Fruit fly (Drosophila melanogaster) whole organism, embryonic: ENCODE measurements around the gene Dph5.

Experiments
- Adf1 ChIP-seq: fragments of 200-800 bp; sonication (Bioruptor generic); IDR thresholded peaks from 2 replicates; pipeline ENCODE4 v1.3.6; 2022; ENCODE audit warnings: missing biosample characterization, missing genetic modification characterization
- Bgb ChIP-seq: fragments of 200-800 bp; sonication (Bioruptor generic); IDR thresholded peaks from 2 replicates; pipeline ENCODE4 v1.3.6; 2022; ENCODE audit warnings: missing biosample characterization, missing genetic modification characterization; ENCODE audit not compliant: partially characterized antibody
- CG11093 ChIP-seq: fragments of 200-800 bp; sonication (Bioruptor generic); IDR thresholded peaks from 3 replicates; pipeline ENCODE4 v1.3.6; 2022; ENCODE audit warnings: missing biosample characterization, missing genetic modification characterization
- CG12744 ChIP-seq: fragments of 200-800 bp; sonication (Bioruptor generic); optimal IDR thresholded peaks from 2 replicates; lab custom pipeline; 2016; ENCODE audit warnings: missing biosample characterization, missing genetic modification characterization
- CG12769 ChIP-seq: fragments of 200-800 bp; sonication (Bioruptor generic); optimal IDR thresholded peaks from 2 replicates; lab custom pipeline; 2019; ENCODE audit warnings: missing biosample characterization, mild to moderate bottlenecking, missing genetic modification characterization, moderate library complexity
- CG13894 ChIP-seq: fragments of 200-800 bp; sonication (Bioruptor generic); optimal IDR thresholded peaks from 3 replicates; lab custom pipeline; 2018; ENCODE audit warnings: missing biosample characterization, mild to moderate bottlenecking, missing genetic modification characterization, moderate library complexity
- CG15269 ChIP-seq: fragments of 200-800 bp; sonication (Bioruptor generic); optimal IDR thresholded peaks from 2 replicates; lab custom pipeline; 2018; ENCODE audit warnings: missing biosample characterization, mild to moderate bottlenecking, missing genetic modification characterization, moderate library complexity
- CG18476 ChIP-seq: fragments of 200-800 bp; sonication (Bioruptor generic); optimal IDR thresholded peaks from 2 replicates; lab custom pipeline; 2016; ENCODE audit warnings: missing biosample characterization, mild to moderate bottlenecking, missing genetic modification characterization
- CG30403 ChIP-seq: fragments of 200-800 bp; sonication (Bioruptor generic); optimal IDR thresholded peaks from 3 replicates; lab custom pipeline; 2016; ENCODE audit warnings: missing biosample characterization, missing genetic modification characterization
- CG3407 ChIP-seq: fragments of 200-800 bp; sonication (Bioruptor generic); optimal IDR thresholded peaks from 2 replicates; lab custom pipeline; 2018; ENCODE audit warnings: missing biosample characterization, mild to moderate bottlenecking, missing genetic modification characterization
- CG34224 ChIP-seq: fragments of 200-800 bp; sonication (Bioruptor generic); IDR thresholded peaks from 3 replicates; pipeline ENCODE4 v1.3.6; 2022; ENCODE audit warnings: missing biosample characterization, missing genetic modification characterization; ENCODE audit not compliant: partially characterized antibody
- CG5245 ChIP-seq: fragments of 200-800 bp; sonication (Bioruptor generic); optimal IDR thresholded peaks from 3 replicates; lab custom pipeline; 2016; ENCODE audit warnings: missing biosample characterization, missing genetic modification characterization
- Eip74EF ChIP-seq, 2 experiments: fragments of 200-800 bp in 1 of 2; fragments of >200 bp in 1 of 2; sonication (Bioruptor generic) in 1 of 2; optimal IDR thresholded peaks; 2 replicates each; lab custom pipeline; 2017 to 2019; ENCODE audit warnings: missing biosample characterization in 2 of 2, missing genetic modification characterization in 2 of 2, mild to moderate bottlenecking in 1 of 2, moderate library complexity in 1 of 2
- Fer3 ChIP-seq: fragments of 200-800 bp; sonication (Bioruptor generic); optimal IDR thresholded peaks from 2 replicates; lab custom pipeline; 2018; ENCODE audit warnings: missing biosample characterization, mild to moderate bottlenecking, missing genetic modification characterization, moderate library complexity
- HLH3B ChIP-seq: fragments of 200-800 bp; sonication (Bioruptor generic); IDR thresholded peaks from 2 replicates; pipeline ENCODE4 v1.3.6; 2022; ENCODE audit warnings: missing biosample characterization, missing genetic modification characterization
- HmgZ ChIP-seq: fragments of 200-800 bp; sonication (Bioruptor generic); optimal IDR thresholded peaks from 2 replicates; lab custom pipeline; 2018; ENCODE audit warnings: missing biosample characterization, mild to moderate bottlenecking, missing genetic modification characterization
- Hr3 ChIP-seq: fragments of 200-800 bp; sonication (Bioruptor generic); optimal IDR thresholded peaks from 3 replicates; lab custom pipeline; 2016; ENCODE audit warnings: missing biosample characterization, missing genetic modification characterization
- Lhr ChIP-seq: fragments of 200-800 bp; sonication (Bioruptor generic); optimal IDR thresholded peaks from 3 replicates; lab custom pipeline; 2017; ENCODE audit warnings: mild to moderate bottlenecking, missing biosample characterization, missing genetic modification reagents, missing genetic modification characterization
- Max ChIP-seq: fragments of 200-800 bp; sonication (Bioruptor generic); optimal IDR thresholded peaks from 2 replicates; lab custom pipeline; 2016; ENCODE audit warnings: missing biosample characterization, mild to moderate bottlenecking, missing genetic modification characterization
- Med ChIP-seq: fragments of 200-800 bp; sonication (Bioruptor generic); peaks from one replicate; lab custom pipeline; 2016; ENCODE audit warnings: missing biosample characterization, missing genetic modification characterization, mild to moderate bottlenecking, inconsistent platforms, moderate library complexity
- NFAT ChIP-seq: fragments of 200-800 bp; sonication (Bioruptor generic); IDR thresholded peaks from 2 replicates; pipeline ENCODE4 v1.3.6; 2022; ENCODE audit warnings: missing biosample characterization, missing genetic modification characterization
- ab ChIP-seq: fragments of 200-800 bp; sonication (Bioruptor generic); optimal IDR thresholded peaks from 2 replicates; lab custom pipeline; 2016; ENCODE audit warnings: missing biosample characterization, missing genetic modification characterization
- cg ChIP-seq: fragments of 200-800 bp; sonication (Bioruptor generic); optimal IDR thresholded peaks from 3 replicates; lab custom pipeline; 2019; ENCODE audit warnings: missing biosample characterization, mild to moderate bottlenecking, missing genetic modification characterization, moderate library complexity
- chinmo ChIP-seq: fragments of 200-800 bp; sonication (Bioruptor generic); IDR thresholded peaks from 4 replicates; pipeline ENCODE4 v1.3.6; 2022; ENCODE audit warnings: missing biosample characterization, missing genetic modification characterization; ENCODE audit not compliant: partially characterized antibody
- crp ChIP-seq, 2 experiments: fragments of 200-800 bp; sonication (Bioruptor generic); optimal IDR thresholded peaks; 2 replicates in 1 of 2; 3 replicates in 1 of 2; lab custom pipeline; 2017; ENCODE audit warnings: missing biosample characterization in 2 of 2, missing genetic modification characterization in 2 of 2, mild to moderate bottlenecking in 1 of 2, moderate library complexity in 1 of 2
- dm ChIP-seq: fragments of 200-800 bp; sonication (Bioruptor generic); optimal IDR thresholded peaks from 3 replicates; lab custom pipeline; 2016; ENCODE audit warnings: missing biosample characterization, missing genetic modification characterization
- ems ChIP-seq: fragments of 200-800 bp; sonication (Bioruptor generic); optimal IDR thresholded peaks from 3 replicates; lab custom pipeline; 2016; ENCODE audit warnings: missing biosample characterization, missing genetic modification characterization
- hb ChIP-seq: fragments of 200-800 bp; sonication (Bioruptor generic); IDR thresholded peaks from 3 replicates; pipeline ENCODE4 v1.3.6; 2022; ENCODE audit warnings: missing biosample characterization, missing genetic modification characterization; ENCODE audit not compliant: partially characterized antibody
- klu ChIP-seq: fragments of 200-800 bp; sonication (Bioruptor generic); IDR thresholded peaks from 2 replicates; pipeline ENCODE4 v1.3.6; 2022; ENCODE audit warnings: missing biosample characterization, missing genetic modification characterization
- luna ChIP-seq: fragments of 200-800 bp; sonication (Bioruptor generic); optimal IDR thresholded peaks from 2 replicates; lab custom pipeline; 2016; ENCODE audit warnings: missing biosample characterization, missing genetic modification characterization
- nerfin-1 ChIP-seq: fragments of 200-800 bp; sonication (Bioruptor generic); optimal IDR thresholded peaks from 3 replicates; lab custom pipeline; 2019; ENCODE audit warnings: missing biosample characterization, mild to moderate bottlenecking, missing genetic modification characterization, moderate library complexity
- otp ChIP-seq: fragments of 200-800 bp; sonication (Bioruptor generic); IDR thresholded peaks from 3 replicates; pipeline ENCODE4, ENCODE4 v1.3.6; 2022; ENCODE audit warnings: missing biosample characterization, missing genetic modification characterization
- peb ChIP-seq: fragments of 200-800 bp; sonication (Bioruptor generic); IDR thresholded peaks from 2 replicates; pipeline ENCODE4 v1.3.6; 2022; ENCODE audit warnings: missing biosample characterization, missing genetic modification characterization
- psq ChIP-seq: fragments of 200-800 bp; sonication (Bioruptor generic); optimal IDR thresholded peaks from 2 replicates; lab custom pipeline; 2017; ENCODE audit warnings: missing biosample characterization, missing genetic modification characterization
- rib ChIP-seq: fragments of 200-800 bp; sonication (Bioruptor generic); IDR thresholded peaks from 2 replicates; pipeline ENCODE4 v1.3.6; 2022; ENCODE audit warnings: missing biosample characterization, missing genetic modification characterization
- sd ChIP-seq: fragments of 200-800 bp; sonication (Bioruptor generic); optimal IDR thresholded peaks from 3 replicates; lab custom pipeline; 2018; ENCODE audit warnings: missing biosample characterization, mild to moderate bottlenecking, missing genetic modification characterization, moderate library complexity
- yki ChIP-seq: fragments of >200 bp; optimal IDR thresholded peaks from 3 replicates; lab custom pipeline; 2018

The Dph5 gene

DNA sequence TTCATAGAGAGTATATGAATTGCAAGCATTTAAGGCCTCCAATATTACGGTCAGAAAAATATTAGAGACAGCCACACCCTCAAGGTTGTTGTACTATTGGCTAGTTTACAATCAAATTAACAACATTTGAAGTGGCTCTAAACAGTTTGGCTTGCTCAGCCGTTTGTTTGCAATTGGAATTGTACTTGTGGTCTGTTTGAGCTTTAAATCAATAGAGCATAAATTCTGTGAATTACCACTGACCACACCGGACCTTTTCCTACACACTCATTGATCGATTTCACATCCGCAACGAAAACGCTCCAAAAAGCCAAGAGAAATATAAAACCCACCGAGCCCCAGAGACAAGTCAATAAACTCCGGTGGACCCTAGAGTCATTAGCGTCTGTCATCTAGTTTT, 9.4 kb downstream of the Dph5 start (continued):
- TF ChIP-seq ab (GFP tag; lab: Kevin White, UChicago) = no peak
- TF ChIP-seq psq (GFP tag; lab: Kevin White, UChicago) = no peak
- no peak for TF ChIP-seq Max (GFP tag; lab: Kevin White, UChicago)
- TF ChIP-seq ems = no peak
- no peak for TF ChIP-seq peb (GFP tag; lab: Robert Waterston, UW)
- TF ChIP-seq luna (GFP tag; lab: Kevin White, UChicago) = no peak
- peak; percentile 78 for TF ChIP-seq otp (GFP tag; lab: Robert Waterston, UW)
- TF ChIP-seq CG15269 (tag; lab: Kevin White, UChicago) = peak; percentile 56
- no peak for TF ChIP-seq Hr3 (GFP tag; lab: Kevin White, UChicago)
- TF ChIP-seq Fer3 (tag; lab: Kevin White, UChicago) = peak; percentile 2
- TF ChIP-seq hb (GFP tag; lab: Robert Waterston, UW) = no peak
- TF ChIP-seq HLH3B (GFP tag; lab: Robert Waterston, UW) = no peak; the same call in 1 of the 2 replicates
- TF ChIP-seq Bgb (GFP tag; lab: Robert Waterston, UW) = no peak
- no peak for TF ChIP-seq CG5245 (GFP tag; lab: Kevin White, UChicago)

DNA sequence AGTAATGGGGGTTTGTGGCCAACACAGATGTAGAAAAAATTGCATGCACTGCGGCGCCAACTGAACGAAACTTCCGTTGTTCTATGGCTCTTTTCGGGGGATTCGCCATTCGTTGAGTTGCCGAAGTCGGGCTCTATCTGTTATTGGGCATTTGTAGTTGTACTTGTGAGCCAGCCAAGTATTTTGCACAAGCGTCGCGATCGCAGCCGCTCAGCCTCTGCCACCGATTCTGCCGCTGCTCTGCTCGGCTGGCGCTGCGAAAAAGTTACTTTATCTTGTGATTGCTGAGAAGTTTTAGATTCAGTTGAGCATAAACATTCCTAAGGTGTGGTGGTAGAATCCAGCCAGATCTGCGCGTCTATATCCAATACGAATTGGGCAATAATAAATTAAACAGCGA, 13.1 kb downstream of the Dph5 start, which contains the start of gene CG33110:
Gene CG33110, plus strand, starts transcription at position 301 of the 400 bp plus-strand sequence.
- TF ChIP-seq rib (GFP tag; lab: Robert Waterston, UW) = no peak
- peak; percentile 27 for TF ChIP-seq sd (tag; lab: Kevin White, UChicago)
- TF ChIP-seq NFAT (GFP tag; lab: Robert Waterston, UW) = no peak
- TF ChIP-seq CG3407 (GFP tag; lab: Kevin White, UChicago) = no peak
- TF ChIP-seq HmgZ = no peak
- no peak for TF ChIP-seq crp (GFP tag; optimal IDR thresholded peaks at IDR 0.05; lab: Kevin White, UChicago)
- TF ChIP-seq Lhr (GFP tag; lab: Kevin White, UChicago) = no peak
- TF ChIP-seq Adf1 = peak; percentile 64
- no peak for TF ChIP-seq yki (lab: Kevin White, UChicago)
- TF ChIP-seq CG11093 = no peak
- no peak for TF ChIP-seq klu
- TF ChIP-seq CG30403 (GFP tag; lab: Kevin White, UChicago) = no peak
- peak; percentile 90; the same call in 3 of the 4 replicates for TF ChIP-seq chinmo (GFP tag; lab: Robert Waterston, UW)
- no peak for TF ChIP-seq dm (GFP tag; lab: Kevin White, UChicago)

DNA sequence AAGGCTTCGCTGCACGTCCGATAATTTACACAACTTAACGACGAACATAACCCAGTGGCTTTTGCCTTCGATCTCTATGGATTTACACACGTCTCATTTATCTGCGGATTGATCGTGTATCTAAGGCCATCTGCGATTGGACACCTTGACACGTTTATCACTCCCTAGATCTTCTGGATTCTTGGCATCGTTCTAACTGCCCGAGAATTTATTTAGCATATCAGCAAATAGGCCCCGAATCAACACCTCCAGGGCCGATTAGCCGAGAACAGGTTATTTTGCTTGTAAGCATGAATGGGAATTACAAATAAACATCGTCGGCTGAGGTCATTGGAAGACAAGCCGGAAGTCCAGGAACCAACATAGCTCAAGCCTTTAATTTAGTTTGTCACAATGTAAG, 14.5 kb downstream of the Dph5 start:
- no peak for TF ChIP-seq nerfin-1 (tag; lab: Kevin White, UChicago)
- peak; percentile 77 for TF ChIP-seq CG12769 (tag; lab: Kevin White, UChicago)
- peak; percentile 60 for TF ChIP-seq CG13894 (tag; lab: Kevin White, UChicago)
- no peak for TF ChIP-seq CG12744
- no peak for TF ChIP-seq CG34224
- no peak for TF ChIP-seq CG18476 (GFP tag; lab: Kevin White, UChicago)
- TF ChIP-seq Med (GFP tag; lab: Kevin White, UChicago) = peak; percentile 24
- peak; percentile 78 for TF ChIP-seq sd (tag; lab: Kevin White, UChicago)

dm6 chr3R:22565732-22566131, 17.3 kb downstream of the Dph5 start:
- TF ChIP-seq chinmo (GFP tag; lab: Robert Waterston, UW) = peak; percentile 63; the same call in 2 of the 4 replicates
- peak; percentile 99 for TF ChIP-seq CG13894 (tag; lab: Kevin White, UChicago)
- peak; percentile 1 for TF ChIP-seq CG12769 (tag; lab: Kevin White, UChicago)
- peak; percentile 28 for TF ChIP-seq sd (tag; lab: Kevin White, UChicago)
- peak in 1 of 2 experiments; percentile 86 for TF ChIP-seq Eip74EF (GFP tag; optimal IDR thresholded peaks at IDR 0.05; lab: Kevin White, UChicago)
- TF ChIP-seq cg (GFP tag; lab: Kevin White, UChicago) = no peak
